Worm (Caenorhabditis elegans): ENCODE measurements around the gene nhr-6.

nhr-6 gene

ce11 chrIII:3560235-3560634, 13.1 kb upstream of the nhr-6 start:
- TF ChIP-seq nhr-67 (tag; optimal IDR thresholded peaks at IDR 0.05) (no peak), zag-1 (tag; optimal IDR thresholded peaks at IDR 0.05) (no peak), fkh-2 (tag; optimal IDR thresholded peaks at IDR 0.05) (peak; percentile 60), tbx-2 (tag; optimal IDR thresholded peaks at IDR 0.05) (peak; percentile 41), nfya-1 (tag; optimal IDR thresholded peaks at IDR 0.05; ENCODE audit: insufficient read depth) (peak; percentile 28), aly-2 (tag; optimal IDR thresholded peaks at IDR 0.05) (no peak), lin-39 (tag; optimal IDR thresholded peaks at IDR 0.05) (peak; percentile 21)

- TF ChIP-seq fkh-10 (GFP tag; optimal IDR thresholded peaks at IDR 0.05) (no peak), ama-1 (optimal IDR thresholded peaks at IDR 0.05) (no peak), lin-39 (tag; optimal IDR thresholded peaks at IDR 0.05) (no peak), fos-1 (tag; optimal IDR thresholded peaks at IDR 0.05) (no peak), ZK546.5 (tag; optimal IDR thresholded peaks at IDR 0.05) (no peak), eor-1 (tag; optimal IDR thresholded peaks at IDR 0.05) (no peak), nhr-28 (tag; optimal IDR thresholded peaks at IDR 0.05) (no peak), nhr-12 (tag; optimal IDR thresholded peaks at IDR 0.05) (no peak), sea-2 (GFP tag; optimal IDR thresholded peaks at IDR 0.05) (no peak), nhr-11 (tag; optimal IDR thresholded peaks at IDR 0.05) (no peak), nhr-77 (tag; optimal IDR thresholded peaks at IDR 0.05) (no peak), fkh-2 (tag; optimal IDR thresholded peaks at IDR 0.05) (no peak), elt-2 (tag; optimal IDR thresholded peaks at IDR 0.05) (no peak), elt-1 (tag; optimal IDR thresholded peaks at IDR 0.05) (no peak), nfya-1 (tag; optimal IDR thresholded peaks at IDR 0.05; ENCODE audit: insufficient read depth) (no peak)
Observed at ce11 chrIII:3562276-3562675, 11.1 kb upstream of the nhr-6 start.

- TF ChIP-seq skn-1 (tag; optimal IDR thresholded peaks at IDR 0.05) = no peak
- TF ChIP-seq ceh-82 (tag; optimal IDR thresholded peaks at IDR 0.05) = no peak
- no peak for TF ChIP-seq nhr-77 (tag; optimal IDR thresholded peaks at IDR 0.05)
- TF ChIP-seq nhr-237 (tag; optimal IDR thresholded peaks at IDR 0.05) = no peak
- peak; percentile 7 for TF ChIP-seq nfya-1 (tag; optimal IDR thresholded peaks at IDR 0.05; ENCODE audit: insufficient read depth)
Observed at ce11 chrIII:3564762-3565359, 8.5 kb upstream of the nhr-6 start.

- TF ChIP-seq eor-1 (tag; optimal IDR thresholded peaks at IDR 0.05) (no peak), nhr-12 (tag; optimal IDR thresholded peaks at IDR 0.05) (no peak), nhr-237 (tag; optimal IDR thresholded peaks at IDR 0.05) (no peak), pqm-1 (tag; optimal IDR thresholded peaks at IDR 0.05) (no peak), egl-5 (tag; optimal IDR thresholded peaks at IDR 0.05) (no peak), nfya-1 (tag; optimal IDR thresholded peaks at IDR 0.05; ENCODE audit: insufficient read depth) (peak; percentile 0), ceh-16 (tag; optimal IDR thresholded peaks at IDR 0.05) (no peak)
Observed at ce11 chrIII:3566785-3567184, 6.6 kb upstream of the nhr-6 start.

ce11 chrIII:3569763-3570162, 3.6 kb upstream of the nhr-6 start:
- TF ChIP-seq elt-2 (tag; optimal IDR thresholded peaks at IDR 0.05) (no peak), nhr-25 (tag; optimal IDR thresholded peaks at IDR 0.05) (no peak), unc-39 (tag; optimal IDR thresholded peaks at IDR 0.05) (no peak), fos-1 (tag; optimal IDR thresholded peaks at IDR 0.05) (no peak), elt-3 (tag; optimal IDR thresholded peaks at IDR 0.05) (no peak), hmg-11 (tag; optimal IDR thresholded peaks at IDR 0.05) (no peak), nhr-77 (tag; optimal IDR thresholded peaks at IDR 0.05) (no peak), snpc-4 (tag; optimal IDR thresholded peaks at IDR 0.05) (no peak), ceh-16 (tag; optimal IDR thresholded peaks at IDR 0.05) (no peak), nhr-28 (tag; optimal IDR thresholded peaks at IDR 0.05) (no peak), ztf-4 (tag; optimal IDR thresholded peaks at IDR 0.05) (no peak), elt-1 (tag; optimal IDR thresholded peaks at IDR 0.05) (no peak), aly-2 (tag; optimal IDR thresholded peaks at IDR 0.05) (no peak), ceh-82 (tag; optimal IDR thresholded peaks at IDR 0.05) (no peak), nhr-11 (tag; optimal IDR thresholded peaks at IDR 0.05) (no peak), daf-12 (tag; optimal IDR thresholded peaks at IDR 0.05) (no peak), egl-27 (tag; optimal IDR thresholded peaks at IDR 0.05) (no peak), ztf-11 (tag; optimal IDR thresholded peaks at IDR 0.05) (no peak), pha-4 (tag; optimal IDR thresholded peaks at IDR 0.05) (no peak), ceh-9 (tag; optimal IDR thresholded peaks at IDR 0.05) (no peak)
